Worm (Caenorhabditis elegans) whole organism, L1 larva: ENCODE measurements around the gene F29C12.6.

Experiments used
- C04F5.9 ChIP-seq: sonication (generic microtip); optimal IDR thresholded peaks from 2 replicates; lab custom pipeline; 2016; ENCODE audit warnings: missing genetic modification characterization, missing compliant biosample characterization
- F16B12.6 ChIP-seq: fragments of 150-350 bp; optimal IDR thresholded peaks from 2 replicates; lab custom pipeline; 2014; ENCODE audit warnings: missing biosample characterization, missing genetic modification characterization
- aly-2 ChIP-seq: fragments of 150-350 bp; optimal IDR thresholded peaks from 2 replicates; lab custom pipeline; 2014; ENCODE audit warnings: missing biosample characterization, missing genetic modification characterization
- blmp-1 ChIP-seq: fragments of 150-350 bp; optimal IDR thresholded peaks from 2 replicates; lab custom pipeline; 2014; ENCODE audit warnings: missing biosample characterization, missing genetic modification characterization
- ceh-63 ChIP-seq: fragments of 200-800 bp; sonication (Bioruptor generic); optimal IDR thresholded peaks from 2 replicates; lab custom pipeline; 2018; ENCODE audit warnings: mild to moderate bottlenecking, missing genetic modification characterization, missing compliant biosample characterization
- ceh-8 ChIP-seq: fragments of 200-800 bp; sonication (Bioruptor generic); optimal IDR thresholded peaks from 2 replicates; lab custom pipeline; 2018; ENCODE audit warnings: mild to moderate bottlenecking, missing genetic modification characterization, moderate library complexity, missing compliant biosample characterization
- ceh-82 ChIP-seq, 3 experiments: fragments of 150-350 bp in 1 of 3; sonication (generic microtip) in 2 of 3; optimal IDR thresholded peaks; 2 replicates each; lab custom pipeline; 2014 to 2017; ENCODE audit warnings: missing biosample characterization in 3 of 3, missing genetic modification characterization in 3 of 3
- dsc-1 ChIP-seq: sonication (generic microtip); optimal IDR thresholded peaks from 2 replicates; lab custom pipeline; 2016; ENCODE audit warnings: mild to moderate bottlenecking, missing genetic modification characterization, missing compliant biosample characterization
- efl-1 ChIP-seq, 4 experiments: fragments of 150-350 bp; optimal IDR thresholded peaks in 3 of 4; peaks in 1 of 4; 1 replicate in 1 of 4; 2 replicates in 3 of 4; lab custom pipeline; 2014; ENCODE audit warnings: missing biosample characterization in 2 of 4, missing genetic modification characterization in 2 of 4, missing genetic modification reagents in 2 of 4
- egl-13 ChIP-seq: sonication (generic microtip); optimal IDR thresholded peaks from 2 replicates; lab custom pipeline; 2016; ENCODE audit warnings: missing genotype, missing genetic modification reagents, missing genetic modification characterization, missing compliant biosample characterization
- elt-3 ChIP-seq, 6 experiments: fragments of 150-350 bp in 1 of 6; sonication (generic microtip); optimal IDR thresholded peaks; 2 replicates each; lab custom pipeline; 2017 to 2018; ENCODE audit warnings: missing biosample characterization in 6 of 6, missing genetic modification characterization in 6 of 6, inconsistent platforms in 1 of 6
- fos-1 ChIP-seq: fragments of 150-350 bp; optimal IDR thresholded peaks from 2 replicates; lab custom pipeline; 2014; ENCODE audit warnings: missing biosample characterization, missing genetic modification characterization
- hlh-17 ChIP-seq: fragments of 200-800 bp; sonication (Bioruptor generic); optimal IDR thresholded peaks from 2 replicates; lab custom pipeline; 2018; ENCODE audit warnings: missing genetic modification characterization, mild to moderate bottlenecking, missing compliant biosample characterization, moderate library complexity, borderline replicate concordance
- isw-1 ChIP-seq: fragments of 200-800 bp; sonication (Bioruptor generic); IDR thresholded peaks from 2 replicates; pipeline ENCODE4 v1.3.6; 2022; ENCODE audit warnings: missing genetic modification characterization, missing compliant biosample characterization
- jun-1 ChIP-seq: fragments of 150-350 bp; optimal IDR thresholded peaks from 2 replicates; lab custom pipeline; 2014; ENCODE audit warnings: missing biosample characterization, missing genetic modification reagents, missing genetic modification characterization
- lin-13 ChIP-seq: fragments of 150-350 bp; optimal IDR thresholded peaks from 2 replicates; lab custom pipeline; 2014; ENCODE audit warnings: missing biosample characterization, missing genetic modification reagents, missing genetic modification characterization
- lin-14 ChIP-seq: fragments of 200-800 bp; sonication (Bioruptor generic); optimal IDR thresholded peaks from 2 replicates; lab custom pipeline; 2018; ENCODE audit warnings: mild to moderate bottlenecking, missing genetic modification characterization, moderate library complexity, missing compliant biosample characterization
- lin-15B ChIP-seq: fragments of 150-350 bp; sonication (generic microtip); optimal IDR thresholded peaks from 3 replicates; lab custom pipeline; 2014; ENCODE audit warnings: missing biosample characterization, missing genetic modification characterization
- lin-35 ChIP-seq, 2 experiments: fragments of 150-350 bp; optimal IDR thresholded peaks; 2 replicates each; lab custom pipeline; 2014; ENCODE audit warnings: missing biosample characterization in 2 of 2, missing genetic modification characterization in 2 of 2, missing genetic modification reagents in 2 of 2
- lir-3 ChIP-seq: sonication (generic microtip); optimal IDR thresholded peaks from 2 replicates; lab custom pipeline; 2016; ENCODE audit warnings: mild to moderate bottlenecking, missing genetic modification characterization, moderate library complexity, missing compliant biosample characterization; ENCODE audit not compliant: poor library complexity
- lsy-2 ChIP-seq, 2 experiments: fragments of 150-350 bp; optimal IDR thresholded peaks; 2 replicates each; lab custom pipeline; 2014; ENCODE audit warnings: missing biosample characterization in 2 of 2, missing genetic modification characterization in 2 of 2
- mab-9 ChIP-seq: fragments of 200-800 bp; sonication (Bioruptor generic); IDR thresholded peaks from 2 replicates; pipeline ENCODE4 v1.3.6; 2022; ENCODE audit warnings: missing genetic modification reagents, missing genetic modification characterization, missing compliant biosample characterization
- mef-2 ChIP-seq: fragments of 150-350 bp; optimal IDR thresholded peaks from 2 replicates; lab custom pipeline; 2014; ENCODE audit warnings: missing biosample characterization, missing genetic modification characterization
- mep-1 ChIP-seq: fragments of 150-350 bp; optimal IDR thresholded peaks from 2 replicates; lab custom pipeline; 2014; ENCODE audit warnings: missing biosample characterization, missing genetic modification characterization
- nhr-12 ChIP-seq: sonication (generic microtip); optimal IDR thresholded peaks from 2 replicates; lab custom pipeline; 2017; ENCODE audit warnings: missing biosample characterization, missing genetic modification characterization
- nhr-19 ChIP-seq: fragments of 200-800 bp; sonication (Bioruptor generic); conservative IDR thresholded peaks from 2 replicates; pipeline ENCODE4 v1.3.6; 2022; ENCODE audit warnings: missing genetic modification characterization, missing compliant biosample characterization
- nhr-237 ChIP-seq: fragments of 150-350 bp; optimal IDR thresholded peaks from 2 replicates; lab custom pipeline; 2014; ENCODE audit warnings: missing biosample characterization, missing genetic modification characterization
- nhr-47 ChIP-seq: sonication (generic microtip); optimal IDR thresholded peaks from 2 replicates; lab custom pipeline; 2016; ENCODE audit warnings: mild to moderate bottlenecking, missing genetic modification characterization, moderate library complexity, missing compliant biosample characterization
- nhr-71 ChIP-seq: sonication (generic microtip); optimal IDR thresholded peaks from 2 replicates; lab custom pipeline; 2016; ENCODE audit warnings: mild to moderate bottlenecking, missing genetic modification characterization, moderate library complexity, missing compliant biosample characterization
- nhr-76 ChIP-seq: sonication (generic microtip); optimal IDR thresholded peaks from 2 replicates; lab custom pipeline; 2017; ENCODE audit warnings: missing biosample characterization, missing genetic modification characterization
- nhr-84 ChIP-seq: sonication (generic microtip); optimal IDR thresholded peaks from 2 replicates; lab custom pipeline; 2017; ENCODE audit warnings: missing biosample characterization, missing genetic modification characterization
- nhr-85 ChIP-seq: sonication (generic microtip); peaks from one replicate; lab custom pipeline; 2016; ENCODE audit warnings: missing genetic modification characterization, inconsistent platforms, missing compliant biosample characterization
- pax-3 ChIP-seq: fragments of 200-800 bp; sonication (Bioruptor generic); optimal IDR thresholded peaks from 2 replicates; lab custom pipeline; 2018; ENCODE audit warnings: mild to moderate bottlenecking, missing genetic modification characterization, moderate library complexity, missing compliant biosample characterization
- pqm-1 ChIP-seq: sonication (generic microtip); optimal IDR thresholded peaks from 3 replicates; lab custom pipeline; 2017; ENCODE audit warnings: missing biosample characterization, missing genetic modification characterization
- rnt-1 ChIP-seq: sonication (generic microtip); optimal IDR thresholded peaks from 2 replicates; lab custom pipeline; 2016; ENCODE audit warnings: mild to moderate bottlenecking, missing genetic modification characterization, moderate library complexity, missing compliant biosample characterization
- skn-1 ChIP-seq: fragments of 150-350 bp; optimal IDR thresholded peaks from 2 replicates; lab custom pipeline; 2014; ENCODE audit warnings: missing biosample characterization, missing genetic modification characterization
- snpc-4 ChIP-seq: fragments of 150-350 bp; optimal IDR thresholded peaks from 2 replicates; lab custom pipeline; 2014; ENCODE audit warnings: missing biosample characterization, missing genetic modification characterization
- snu-23 ChIP-seq: sonication (generic microtip); optimal IDR thresholded peaks from 2 replicates; lab custom pipeline; 2016; ENCODE audit warnings: missing genetic modification characterization, missing compliant biosample characterization
- sox-4 ChIP-seq: sonication (generic microtip); optimal IDR thresholded peaks from 2 replicates; lab custom pipeline; 2016; ENCODE audit warnings: missing genetic modification characterization, missing compliant biosample characterization
- sptf-1 ChIP-seq: fragments of 150-350 bp; optimal IDR thresholded peaks from 2 replicates; lab custom pipeline; 2014; ENCODE audit warnings: missing biosample characterization, missing genetic modification characterization
- sup-37 ChIP-seq: fragments of 200-800 bp; sonication (Bioruptor generic); optimal IDR thresholded peaks from 2 replicates; lab custom pipeline; 2018; ENCODE audit warnings: mild to moderate bottlenecking, missing genetic modification characterization, missing compliant biosample characterization
- tbx-2 ChIP-seq: sonication (generic microtip); optimal IDR thresholded peaks from 2 replicates; lab custom pipeline; 2016; ENCODE audit warnings: missing genetic modification characterization, missing compliant biosample characterization
- unc-130 ChIP-seq: fragments of 150-350 bp; optimal IDR thresholded peaks from 2 replicates; lab custom pipeline; 2017; ENCODE audit warnings: missing biosample characterization, missing genetic modification characterization, inconsistent platforms
- unc-62 ChIP-seq: fragments of 150-350 bp; optimal IDR thresholded peaks from 2 replicates; lab custom pipeline; 2014; ENCODE audit warnings: missing biosample characterization, missing genetic modification reagents, missing genetic modification characterization
- unc-98 ChIP-seq: fragments of 200-800 bp; sonication (Bioruptor generic); IDR thresholded peaks from 2 replicates; pipeline ENCODE4 v1.3.6; 2022; ENCODE audit warnings: missing genetic modification characterization, missing compliant biosample characterization
- vab-15 ChIP-seq: sonication (generic microtip); optimal IDR thresholded peaks from 2 replicates; lab custom pipeline; 2017; ENCODE audit warnings: missing genotype, mild to moderate bottlenecking, missing genetic modification characterization, missing compliant biosample characterization
- zag-1 ChIP-seq: fragments of 150-350 bp; optimal IDR thresholded peaks from 2 replicates; lab custom pipeline; 2014; ENCODE audit warnings: missing biosample characterization, missing genetic modification characterization
- zip-4 ChIP-seq: fragments of 200-800 bp; sonication (Bioruptor generic); optimal IDR thresholded peaks from 2 replicates; lab custom pipeline; 2018; ENCODE audit warnings: mild to moderate bottlenecking, missing genetic modification characterization, moderate library complexity, missing compliant biosample characterization
- ztf-11 ChIP-seq, 2 experiments: sonication (generic microtip); optimal IDR thresholded peaks; 2 replicates each; lab custom pipeline; 2016 to 2017; ENCODE audit warnings: missing genetic modification characterization in 2 of 2, missing biosample characterization in 1 of 2, missing compliant biosample characterization in 1 of 2
- ztf-4 ChIP-seq: fragments of 150-350 bp; optimal IDR thresholded peaks from 2 replicates; lab custom pipeline; 2014; ENCODE audit warnings: missing biosample characterization, missing genetic modification characterization

F29C12.6 gene

DNA sequence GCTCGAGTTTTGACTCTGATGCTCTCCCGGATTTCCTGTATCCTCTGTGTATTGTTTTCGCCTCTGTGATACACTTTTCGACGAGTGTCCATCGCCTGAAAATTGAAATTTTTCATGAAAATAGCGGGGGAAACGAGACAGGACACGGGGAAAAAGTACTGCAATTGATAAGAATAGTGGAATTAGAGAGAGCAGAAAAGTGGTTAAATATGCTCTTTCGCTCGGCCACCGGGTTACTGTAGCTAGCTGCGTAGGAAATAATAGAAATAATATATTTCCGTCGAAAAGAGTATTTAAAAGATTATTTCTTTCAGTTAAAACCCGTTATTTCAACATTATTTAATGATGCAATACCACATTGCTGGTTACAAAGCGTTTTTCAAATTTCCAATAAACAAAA is 13.0 kb upstream of the F29C12.6 start, which contains the start of gene rict-1:
Gene rict-1, minus strand, starts transcription at position 101 of the 400 bp plus-strand sequence.
- TF ChIP-seq lsy-2 (tag; optimal IDR thresholded peaks at IDR 0.05; lab: Kevin White, UChicago) (no peak), lir-3 (tag; lab: Kevin White, UChicago) (no peak), snpc-4 (tag; lab: Kevin White, UChicago) (no peak), egl-13 (no peak)

DNA sequence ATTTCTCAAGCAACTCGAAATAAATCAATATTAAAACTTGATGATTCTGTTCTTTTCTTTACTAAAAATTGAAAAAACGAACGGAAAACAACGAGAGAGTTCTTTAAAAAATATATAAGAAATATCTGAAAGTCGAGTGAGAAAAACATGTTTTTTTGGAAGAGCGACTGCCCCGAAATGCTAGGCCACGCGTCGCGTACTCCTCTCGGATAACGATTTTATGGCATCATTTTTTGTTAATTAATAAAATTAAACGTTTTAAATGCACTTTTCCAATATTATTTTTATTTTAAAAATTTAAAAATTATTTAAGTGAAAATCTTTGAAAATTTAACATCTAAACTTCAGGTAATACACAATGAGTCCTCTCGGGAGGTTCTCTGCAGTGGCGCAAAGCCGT is 12.6 kb upstream of the F29C12.6 start, which contains the start of gene gfm-1:
Gene gfm-1, plus strand, starts transcription at position 349 of the 400 bp plus-strand sequence.
- TF ChIP-seq F16B12.6 (peak; percentile 54), ztf-11 (tag; optimal IDR thresholded peaks at IDR 0.05; lab: Kevin White, UChicago) (peak in 1 of 2 experiments; percentile 91), nhr-85 (peak; percentile 92), skn-1 (tag; lab: Kevin White, UChicago) (peak; percentile 55), lin-13 (no peak), egl-13 (peak; percentile 88), nhr-47 (tag; lab: Kevin White, UChicago) (peak; percentile 91), jun-1 (tag; lab: Kevin White, UChicago) (no peak), nhr-237 (tag; lab: Kevin White, UChicago) (no peak), dsc-1 (tag; lab: Kevin White, UChicago) (peak; percentile 89), pqm-1 (no peak), nhr-76 (tag; lab: Kevin White, UChicago) (no peak), vab-15 (tag; lab: Kevin White, UChicago) (peak; percentile 28), isw-1 (GFP tag; lab: Robert Waterston, UW) (peak; percentile 58), elt-3 (tag; optimal IDR thresholded peaks at IDR 0.05; lab: Kevin White, UChicago) (peak in 1 of 6 experiments; percentile 50), unc-130 (tag; lab: Kevin White, UChicago) (peak; percentile 32), ztf-4 (no peak), nhr-84 (tag; lab: Kevin White, UChicago) (no peak), mab-9 (GFP tag; lab: Robert Waterston, UW) (peak; percentile 81), blmp-1 (no peak), snu-23 (GFP tag; lab: Kevin White, UChicago) (peak; percentile 76), lin-35 (GFP tag; optimal IDR thresholded peaks at IDR 0.05; lab: Kevin White, UChicago) (peak; percentile 43 to 62), unc-98 (GFP tag; lab: Robert Waterston, UW) (peak; percentile 79), sox-4 (tag; lab: Kevin White, UChicago) (peak; percentile 91), sup-37 (GFP tag; lab: Kevin White, UChicago) (no peak), nhr-19 (GFP tag; lab: Robert Waterston, UW) (peak; percentile 77), C04F5.9 (tag; lab: Kevin White, UChicago) (peak; percentile 84), hlh-17 (no peak), lin-15B (peak; percentile 72), unc-62 (no peak), fos-1 (tag; lab: Kevin White, UChicago) (no peak), ceh-8 (GFP tag; lab: Kevin White, UChicago) (peak; percentile 49), efl-1 (optimal IDR thresholded peaks at IDR 0.05; lab: Kevin White, UChicago) (peak; percentile 54 to 72), efl-1 (GFP tag; optimal IDR thresholded peaks at IDR 0.05 in 1 of 2; lab: Kevin White, UChicago) (peak; percentile 76 to 96), tbx-2 (tag; lab: Kevin White, UChicago) (peak; percentile 87), mep-1 (tag; lab: Kevin White, UChicago) (peak; percentile 67), pax-3 (tag; lab: Kevin White, UChicago) (peak; percentile 84), zag-1 (tag; lab: Kevin White, UChicago) (no peak), ceh-63 (GFP tag; lab: Kevin White, UChicago) (no peak), ceh-82 (tag; optimal IDR thresholded peaks at IDR 0.05; lab: Kevin White, UChicago) (peak; percentile 42 to 62 (median 43)), nhr-71 (tag; lab: Kevin White, UChicago) (peak; percentile 89), nhr-12 (tag; lab: Kevin White, UChicago) (no peak), rnt-1 (tag; lab: Kevin White, UChicago) (peak; percentile 98), lir-3 (tag; lab: Kevin White, UChicago) (peak; percentile 94), lin-14 (GFP tag; lab: Kevin White, UChicago) (no peak), zip-4 (no peak), sptf-1 (tag; lab: Kevin White, UChicago) (no peak), mef-2 (tag; lab: Kevin White, UChicago) (no peak), aly-2 (tag; lab: Kevin White, UChicago) (no peak)
